Fruit fly (Drosophila melanogaster) whole organism, embryonic: ENCODE measurements around the gene U2af50.

Experiments
- Ada2b ChIP-seq: fragments of 200-800 bp; sonication (Bioruptor generic); IDR thresholded peaks from 2 replicates; pipeline ENCODE4 v1.3.6; 2022; ENCODE audit warnings: missing biosample characterization, missing genetic modification characterization
- Bteb2 ChIP-seq: fragments of 200-800 bp; sonication (Bioruptor generic); optimal IDR thresholded peaks from 2 replicates; lab custom pipeline; 2016; ENCODE audit warnings: missing biosample characterization, missing genetic modification characterization
- CG10147 ChIP-seq: fragments of 200-800 bp; sonication (Bioruptor generic); optimal IDR thresholded peaks from 2 replicates; lab custom pipeline; 2019; ENCODE audit warnings: missing biosample characterization, mild to moderate bottlenecking, missing genetic modification characterization, moderate library complexity
- CG10209 ChIP-seq: fragments of 200-800 bp; sonication (Bioruptor generic); optimal IDR thresholded peaks from 3 replicates; lab custom pipeline; 2017; ENCODE audit warnings: missing biosample characterization, mild to moderate bottlenecking, missing genetic modification characterization, missing genetic modification reagents
- CG10321 ChIP-seq: fragments of 200-800 bp; sonication (Bioruptor generic); IDR thresholded peaks from 2 replicates; pipeline ENCODE4 v1.3.6; 2022; ENCODE audit warnings: missing biosample characterization, missing genetic modification characterization
- CG10462 ChIP-seq: fragments of 200-800 bp; sonication (Bioruptor generic); optimal IDR thresholded peaks from 2 replicates; lab custom pipeline; 2016; ENCODE audit warnings: missing biosample characterization, missing genetic modification characterization
- CG11456 ChIP-seq: fragments of 200-800 bp; sonication (Bioruptor generic); IDR thresholded peaks from 3 replicates; pipeline ENCODE4 v1.3.6; 2022; ENCODE audit warnings: missing biosample characterization, missing genetic modification characterization
- CG11695 ChIP-seq: fragments of 200-800 bp; sonication (Bioruptor generic); IDR thresholded peaks from 3 replicates; pipeline ENCODE4 v1.3.6; 2022; ENCODE audit warnings: missing biosample characterization, missing genetic modification characterization
- CG12071 ChIP-seq: fragments of 200-800 bp; sonication (Bioruptor generic); optimal IDR thresholded peaks from 3 replicates; lab custom pipeline; 2018; ENCODE audit warnings: missing biosample characterization, mild to moderate bottlenecking, missing genetic modification characterization
- CG12219 ChIP-seq: fragments of 200-800 bp; sonication (Bioruptor generic); optimal IDR thresholded peaks from 3 replicates; lab custom pipeline; 2018; ENCODE audit warnings: missing biosample characterization, mild to moderate bottlenecking, missing genetic modification characterization
- CG12769 ChIP-seq: fragments of 200-800 bp; sonication (Bioruptor generic); optimal IDR thresholded peaks from 2 replicates; lab custom pipeline; 2019; ENCODE audit warnings: missing biosample characterization, mild to moderate bottlenecking, missing genetic modification characterization, moderate library complexity
- CG14710 ChIP-seq: fragments of 200-800 bp; sonication (Bioruptor generic); optimal IDR thresholded peaks from 3 replicates; lab custom pipeline; 2019; ENCODE audit warnings: missing biosample characterization, mild to moderate bottlenecking, missing genetic modification characterization, moderate library complexity
- CG15269 ChIP-seq: fragments of 200-800 bp; sonication (Bioruptor generic); optimal IDR thresholded peaks from 2 replicates; lab custom pipeline; 2018; ENCODE audit warnings: missing biosample characterization, mild to moderate bottlenecking, missing genetic modification characterization, moderate library complexity
- CG17802 ChIP-seq: fragments of 200-800 bp; sonication (Bioruptor generic); optimal IDR thresholded peaks from 2 replicates; lab custom pipeline; 2018; ENCODE audit warnings: missing biosample characterization, mild to moderate bottlenecking, missing genetic modification characterization, moderate library complexity
- CG18262 ChIP-seq: fragments of 200-800 bp; optimal IDR thresholded peaks from 3 replicates; lab custom pipeline; 2019; ENCODE audit warnings: missing biosample characterization, mild to moderate bottlenecking, missing genetic modification characterization, moderate library complexity
- CG2116 ChIP-seq: fragments of 200-800 bp; sonication (Bioruptor generic); optimal IDR thresholded peaks from 3 replicates; lab custom pipeline; 2018; ENCODE audit warnings: missing biosample characterization, mild to moderate bottlenecking, missing genetic modification characterization
- CG2120 ChIP-seq: fragments of 200-800 bp; sonication (Bioruptor generic); optimal IDR thresholded peaks from 3 replicates; lab custom pipeline; 2016; ENCODE audit warnings: missing biosample characterization, missing genetic modification characterization
- CG3163 ChIP-seq: fragments of 200-800 bp; sonication (Bioruptor generic); optimal IDR thresholded peaks from 3 replicates; lab custom pipeline; 2016; ENCODE audit warnings: missing biosample characterization, missing genetic modification characterization
- CG32767 ChIP-seq: fragments of 200-800 bp; sonication (Bioruptor generic); IDR thresholded peaks from 2 replicates; pipeline ENCODE4 v1.3.6; 2022; ENCODE audit warnings: missing biosample characterization, missing genetic modification characterization
- CG34376 ChIP-seq: fragments of 200-800 bp; sonication (Bioruptor generic); optimal IDR thresholded peaks from 2 replicates; lab custom pipeline; 2018; ENCODE audit warnings: missing biosample characterization, mild to moderate bottlenecking, missing genetic modification characterization
- CG3995 ChIP-seq: fragments of 200-800 bp; sonication (Bioruptor generic); optimal IDR thresholded peaks from 3 replicates; lab custom pipeline; 2016; ENCODE audit warnings: missing biosample characterization, missing genetic modification characterization
- CG6254 ChIP-seq: fragments of 200-800 bp; sonication (Bioruptor generic); optimal IDR thresholded peaks from 3 replicates; lab custom pipeline; 2017; ENCODE audit warnings: mild to moderate bottlenecking, missing biosample characterization, missing genetic modification reagents, missing genetic modification characterization
- CG8281 ChIP-seq: fragments of 200-800 bp; sonication (Bioruptor generic); optimal IDR thresholded peaks from 2 replicates; lab custom pipeline; 2018; ENCODE audit warnings: missing biosample characterization, mild to moderate bottlenecking, missing genetic modification characterization, moderate library complexity
- CG8478 ChIP-seq: fragments of >200 bp; optimal IDR thresholded peaks from 2 replicates; lab custom pipeline; 2018
- Dbx ChIP-seq: fragments of 200-800 bp; sonication (Bioruptor generic); IDR thresholded peaks from 3 replicates; pipeline ENCODE4 v1.3.6; 2022; ENCODE audit warnings: missing biosample characterization, missing genetic modification characterization
- Deaf1 ChIP-seq: fragments of 200-800 bp; optimal IDR thresholded peaks from 3 replicates; lab custom pipeline; 2019; ENCODE audit warnings: missing biosample characterization, mild to moderate bottlenecking, missing genetic modification characterization, moderate library complexity
- Dip3 ChIP-seq: fragments of 200-800 bp; sonication (Bioruptor generic); optimal IDR thresholded peaks from 3 replicates; lab custom pipeline; 2016; ENCODE audit warnings: missing biosample characterization, missing genetic modification characterization
- GATAe ChIP-seq: fragments of 200-800 bp; sonication (Bioruptor generic); conservative IDR thresholded peaks from 2 replicates; pipeline ENCODE4 v1.3.6; 2022; ENCODE audit warnings: missing biosample characterization, missing genetic modification characterization
- Hr51 ChIP-seq, 2 experiments: fragments of 200-800 bp; sonication (Bioruptor generic); optimal IDR thresholded peaks; 2 replicates in 1 of 2; 3 replicates in 1 of 2; lab custom pipeline; 2016 to 2018; ENCODE audit warnings: missing biosample characterization in 2 of 2, missing genetic modification characterization in 2 of 2, mild to moderate bottlenecking in 1 of 2, moderate library complexity in 1 of 2
- Ravus ChIP-seq: fragments of 200-800 bp; sonication (Bioruptor generic); IDR thresholded peaks from 2 replicates; pipeline ENCODE4 v1.3.6; 2022; ENCODE audit warnings: missing biosample characterization, missing genetic modification characterization
- ato ChIP-seq: fragments of 200-800 bp; sonication (Bioruptor generic); IDR thresholded peaks from 2 replicates; pipeline ENCODE4 v1.3.6; 2022; ENCODE audit warnings: missing biosample characterization, missing genetic modification characterization; ENCODE audit not compliant: partially characterized antibody
- ci ChIP-seq: fragments of 200-800 bp; sonication (Bioruptor generic); IDR thresholded peaks from 3 replicates; pipeline ENCODE4 v1.3.6; 2022; ENCODE audit warnings: missing biosample characterization, missing genetic modification characterization
- corto ChIP-seq: fragments of 200-800 bp; sonication (Bioruptor generic); optimal IDR thresholded peaks from 2 replicates; lab custom pipeline; 2016; ENCODE audit warnings: missing biosample characterization, mild to moderate bottlenecking, missing genetic modification characterization, moderate library complexity
- eve ChIP-seq, 2 experiments: fragments of >200 bp; optimal IDR thresholded peaks; 2 replicates each; lab custom pipeline; 2017; ENCODE audit warnings: missing biosample characterization in 2 of 2, missing genetic modification characterization in 2 of 2
- ewg ChIP-seq: fragments of 200-800 bp; sonication (Bioruptor generic); optimal IDR thresholded peaks from 3 replicates; lab custom pipeline; 2017; ENCODE audit warnings: mild to moderate bottlenecking, missing biosample characterization, missing genetic modification reagents, missing genetic modification characterization
- fd102C ChIP-seq: fragments of 200-800 bp; sonication (Bioruptor generic); optimal IDR thresholded peaks from 2 replicates; lab custom pipeline; 2018; ENCODE audit warnings: missing biosample characterization, mild to moderate bottlenecking, missing genetic modification characterization, moderate library complexity
- gsb-n ChIP-seq: fragments of 200-800 bp; sonication (Bioruptor generic); optimal IDR thresholded peaks from 3 replicates; lab custom pipeline; 2018; ENCODE audit warnings: missing biosample characterization, mild to moderate bottlenecking, missing genetic modification characterization
- her ChIP-seq: fragments of 200-800 bp; sonication (Bioruptor generic); optimal IDR thresholded peaks from 2 replicates; lab custom pipeline; 2016; ENCODE audit warnings: missing biosample characterization, missing genetic modification characterization
- hkb ChIP-seq, 2 experiments: fragments of 200-800 bp in 1 of 2; fragments of >200 bp in 1 of 2; sonication (Bioruptor generic) in 1 of 2; IDR thresholded peaks in 1 of 2; optimal IDR thresholded peaks in 1 of 2; 2 replicates each; pipeline versions ENCODE4 v1.3.6 to Lab custom; 2017 to 2022; ENCODE audit warnings: missing biosample characterization in 1 of 2, missing genetic modification characterization in 1 of 2
- jumu ChIP-seq: fragments of 200-800 bp; sonication (Bioruptor generic); optimal IDR thresholded peaks from 3 replicates; lab custom pipeline; 2016; ENCODE audit warnings: missing biosample characterization, missing genetic modification characterization
- lab ChIP-seq: fragments of 200-800 bp; sonication (Bioruptor generic); optimal IDR thresholded peaks from 3 replicates; lab custom pipeline; 2017; ENCODE audit warnings: missing biosample characterization, missing genetic modification characterization, mild to moderate bottlenecking, moderate library complexity, missing genetic modification reagents
- nau ChIP-seq: fragments of 200-800 bp; sonication (Bioruptor generic); optimal IDR thresholded peaks from 3 replicates; lab custom pipeline; 2017; ENCODE audit warnings: missing biosample characterization, mild to moderate bottlenecking, missing genetic modification characterization, missing genetic modification reagents
- otp ChIP-seq: fragments of 200-800 bp; sonication (Bioruptor generic); IDR thresholded peaks from 3 replicates; pipeline ENCODE4, ENCODE4 v1.3.6; 2022; ENCODE audit warnings: missing biosample characterization, missing genetic modification characterization
- repo ChIP-seq: fragments of 200-800 bp; sonication (Bioruptor generic); optimal IDR thresholded peaks from 2 replicates; lab custom pipeline; 2016; ENCODE audit warnings: missing biosample characterization, missing genetic modification characterization
- ro ChIP-seq: fragments of 200-800 bp; sonication (Bioruptor generic); IDR thresholded peaks from 2 replicates; pipeline ENCODE4 v1.3.6; 2022; ENCODE audit warnings: missing biosample characterization, missing genetic modification characterization
- sisA ChIP-seq: fragments of 200-800 bp; sonication (Bioruptor generic); IDR thresholded peaks from 2 replicates; pipeline ENCODE4 v1.3.6; 2022; ENCODE audit warnings: missing biosample characterization, missing genetic modification characterization
- stc ChIP-seq: fragments of 200-800 bp; sonication (Bioruptor generic); IDR thresholded peaks from 2 replicates; pipeline ENCODE4 v1.3.6; 2022; ENCODE audit warnings: missing biosample characterization, missing genetic modification characterization
- sug ChIP-seq: fragments of 200-800 bp; optimal IDR thresholded peaks from 2 replicates; lab custom pipeline; 2019; ENCODE audit warnings: missing biosample characterization, mild to moderate bottlenecking, missing genetic modification characterization, moderate library complexity
- trh ChIP-seq: fragments of 200-800 bp; sonication (Bioruptor generic); optimal IDR thresholded peaks from 2 replicates; lab custom pipeline; 2016; ENCODE audit warnings: missing biosample characterization, missing genetic modification characterization
- ttk ChIP-seq: fragments of 200-800 bp; sonication (Bioruptor generic); IDR thresholded peaks from 2 replicates; pipeline ENCODE4 v2.1.2; 2022; ENCODE audit warnings: missing biosample characterization, missing genetic modification characterization

U2af50 gene

DNA sequence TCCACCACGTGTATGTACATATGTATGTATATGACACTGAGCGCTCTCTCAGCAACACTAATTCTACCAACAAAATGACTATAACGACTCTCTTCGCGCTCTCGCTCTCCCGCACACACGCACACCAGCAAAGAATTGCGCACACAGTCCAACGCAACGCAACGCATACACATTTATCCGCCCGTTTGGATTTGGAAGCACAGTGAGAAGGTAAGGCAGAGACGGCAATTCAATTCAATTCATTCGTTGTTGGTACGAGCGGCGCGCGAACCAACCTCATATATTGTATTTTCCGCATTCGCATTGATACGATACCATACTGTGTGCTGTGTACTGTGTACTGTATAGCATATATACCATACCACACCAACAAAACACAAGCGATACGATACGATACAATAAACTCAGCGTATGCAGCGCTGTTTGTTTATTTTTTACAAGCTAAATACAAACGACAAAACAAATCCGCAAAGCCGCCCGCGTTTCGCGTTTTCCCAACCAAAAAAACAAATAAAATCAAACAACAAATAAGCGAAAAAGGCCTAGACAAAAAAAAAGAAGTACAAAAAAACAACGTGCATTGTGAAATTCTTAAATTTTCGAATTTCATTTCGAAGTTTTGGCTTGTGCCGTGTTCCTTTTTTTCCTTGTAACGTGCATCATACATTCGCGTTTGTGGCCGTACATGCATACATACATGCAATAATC, 25.3 kb downstream of the U2af50 start, which contains the start of the genes CG9921 and Dsp1 (continued):
- TF ChIP-seq ato (GFP tag; lab: Robert Waterston, UW) (no peak), fd102C (GFP tag; lab: Kevin White, UChicago) (no peak), Ravus (GFP tag; lab: Robert Waterston, UW) (no peak), CG34376 (GFP tag; lab: Kevin White, UChicago) (peak; percentile 61), her (GFP tag; lab: Kevin White, UChicago) (no peak), CG6254 (no peak), sisA (no peak), otp (no peak), CG8478 (lab: Kevin White, UChicago) (peak; percentile 8), nau (GFP tag; lab: Kevin White, UChicago) (no peak), CG10321 (GFP tag; lab: Robert Waterston, UW) (no peak), Bteb2 (GFP tag; lab: Kevin White, UChicago) (no peak), ro (GFP tag; lab: Robert Waterston, UW) (no peak), Ada2b (GFP tag; lab: Robert Waterston, UW) (no peak), CG3163 (GFP tag; lab: Kevin White, UChicago) (peak; percentile 73), CG2116 (no peak), corto (peak; percentile 23), CG14710 (tag; lab: Kevin White, UChicago) (no peak), Hr51 (GFP tag; optimal IDR thresholded peaks at IDR 0.05; lab: Kevin White, UChicago) (no peak), ci (GFP tag; lab: Robert Waterston, UW) (peak; percentile 62; the same call in 2 of the 3 replicates), hkb (optimal IDR thresholded peaks at IDR 0.05; lab: Kevin White, UChicago) (no peak), hkb (GFP tag; IDR thresholded peaks at IDR 0.05; lab: Robert Waterston, UW) (no peak; the same call in 1 of the 2 replicates), Dip3 (GFP tag; lab: Kevin White, UChicago) (no peak), CG15269 (tag; lab: Kevin White, UChicago) (peak; percentile 49), jumu (no peak), GATAe (GFP tag; lab: Robert Waterston, UW) (no peak), CG17802 (tag; lab: Kevin White, UChicago) (no peak), CG18262 (tag; lab: Kevin White, UChicago) (no peak), CG2120 (GFP tag; lab: Kevin White, UChicago) (no peak), CG32767 (GFP tag; lab: Robert Waterston, UW) (peak; percentile 90), ewg (GFP tag; lab: Kevin White, UChicago) (no peak), CG3995 (GFP tag; lab: Kevin White, UChicago) (no peak), gsb-n (tag; lab: Kevin White, UChicago) (no peak), CG12769 (tag; lab: Kevin White, UChicago) (no peak), CG11456 (no peak), sug (tag; lab: Kevin White, UChicago) (peak; percentile 26), CG12071 (peak; percentile 30), CG8281 (no peak), lab (GFP tag; lab: Kevin White, UChicago) (peak; percentile 0), CG11695 (GFP tag; lab: Robert Waterston, UW) (no peak), ttk (GFP tag; lab: Robert Waterston, UW) (no peak), CG12219 (GFP tag; lab: Kevin White, UChicago) (no peak), stc (no peak; the same call in 1 of the 2 replicates), trh (GFP tag; lab: Kevin White, UChicago) (no peak), CG10209 (GFP tag; lab: Kevin White, UChicago) (no peak), CG10462 (GFP tag; lab: Kevin White, UChicago) (no peak), CG10147 (GFP tag; lab: Kevin White, UChicago) (no peak), eve (GFP tag; optimal IDR thresholded peaks at IDR 0.05; lab: Kevin White, UChicago) (peak in 1 of 2 experiments; percentile 56), repo (no peak), Deaf1 (tag; lab: Kevin White, UChicago) (peak; percentile 66), Dbx (GFP tag; lab: Robert Waterston, UW) (peak; percentile 45; the same call in 1 of the 3 replicates)
